Worm (Caenorhabditis elegans) whole organism, L4 larva: ENCODE data around the gene D1005.10.

ENCODE experiments used
- F10B5.3 ChIP-seq: sonication (generic microtip); optimal IDR thresholded peaks from 2 replicates; lab custom pipeline; 2016; ENCODE audit warnings: mild to moderate bottlenecking, missing genetic modification characterization, missing compliant biosample characterization
- F37D6.2 ChIP-seq: sonication (generic microtip); optimal IDR thresholded peaks from 2 replicates; lab custom pipeline; 2016; ENCODE audit warnings: mild to moderate bottlenecking, missing genetic modification characterization, missing compliant biosample characterization
- F44E2.7 ChIP-seq: fragments of 200-800 bp; sonication (Bioruptor generic); IDR thresholded peaks from 2 replicates; pipeline ENCODE4 v2.1.2; 2022; ENCODE audit warnings: missing genetic modification characterization, missing compliant biosample characterization
- T20F7.1 ChIP-seq: fragments of 200-800 bp; sonication (Bioruptor generic); optimal IDR thresholded peaks from 2 replicates; lab custom pipeline; 2018; ENCODE audit warnings: mild to moderate bottlenecking, missing genetic modification characterization, missing compliant biosample characterization
- T26A8.4 ChIP-seq: fragments of 200-800 bp; sonication (Bioruptor generic); IDR thresholded peaks from 2 replicates; pipeline ENCODE4 v1.3.6; 2022; ENCODE audit warnings: missing genetic modification characterization, missing compliant biosample characterization
- Y105C5A.15 ChIP-seq: fragments of 200-800 bp; sonication (Bioruptor generic); IDR thresholded peaks from 2 replicates; pipeline ENCODE4 v1.3.6; 2022; ENCODE audit warnings: missing genetic modification characterization, missing compliant biosample characterization
- Y5F2A.4 ChIP-seq: fragments of 200-800 bp; sonication (Bioruptor generic); optimal IDR thresholded peaks from 2 replicates; lab custom pipeline; 2018; ENCODE audit warnings: mild to moderate bottlenecking, missing genetic modification characterization, missing compliant biosample characterization
- ZK546.5 ChIP-seq, 2 experiments: sonication (generic microtip); optimal IDR thresholded peaks; 2 replicates each; lab custom pipeline; 2017; ENCODE audit warnings: missing biosample characterization in 2 of 2, missing genetic modification characterization in 2 of 2
- aha-1 ChIP-seq: fragments of 150-350 bp; peaks from one replicate; lab custom pipeline; 2014; ENCODE audit warnings: missing biosample characterization, missing genetic modification characterization
- ama-1 ChIP-seq: fragments of 150-350 bp; optimal IDR thresholded peaks from 2 replicates; lab custom pipeline; 2014; ENCODE audit warnings: inconsistent platforms, mixed read lengths
- arid-1 ChIP-seq: fragments of 200-800 bp; sonication (Bioruptor generic); conservative IDR thresholded peaks from 2 replicates; pipeline ENCODE4 v1.3.6; 2022; ENCODE audit warnings: missing genetic modification reagents, missing genetic modification characterization, missing compliant biosample characterization
- attf-4 ChIP-seq: sonication (generic microtip); optimal IDR thresholded peaks from 3 replicates; lab custom pipeline; 2017; ENCODE audit warnings: missing biosample characterization, missing genetic modification characterization
- ceh-44 ChIP-seq: fragments of 200-800 bp; sonication (Bioruptor generic); IDR thresholded peaks from 2 replicates; pipeline ENCODE4 v1.3.6; 2022; ENCODE audit warnings: missing genetic modification reagents, missing genetic modification characterization, missing compliant biosample characterization
- ceh-62 ChIP-seq: sonication (generic microtip); optimal IDR thresholded peaks from 2 replicates; lab custom pipeline; 2017; ENCODE audit warnings: missing biosample characterization, missing genetic modification characterization
- daf-8 ChIP-seq: fragments of 200-800 bp; sonication (Bioruptor generic); IDR thresholded peaks from 2 replicates; pipeline ENCODE4 v1.3.6; 2022; ENCODE audit warnings: missing genetic modification characterization, missing compliant biosample characterization
- dmd-6 ChIP-seq: fragments of 200-800 bp; sonication (Bioruptor generic); IDR thresholded peaks from 2 replicates; pipeline ENCODE4 v1.3.6; 2022; ENCODE audit warnings: missing genetic modification reagents, missing genetic modification characterization, missing compliant biosample characterization
- dpl-1 ChIP-seq: fragments of 150-350 bp; optimal IDR thresholded peaks from 2 replicates; lab custom pipeline; 2014; ENCODE audit warnings: missing biosample characterization, missing genetic modification reagents, missing genetic modification characterization
- dve-1 ChIP-seq: sonication (generic microtip); optimal IDR thresholded peaks from 2 replicates; lab custom pipeline; 2017; ENCODE audit warnings: antibody characterized with exemption, mild to moderate bottlenecking, missing genetic modification characterization, missing compliant biosample characterization; ENCODE audit not compliant: insufficient read depth
- fkh-10 ChIP-seq: fragments of 150-350 bp; optimal IDR thresholded peaks from 2 replicates; lab custom pipeline; 2014; ENCODE audit warnings: missing biosample characterization, missing genetic modification reagents, missing genetic modification characterization
- fos-1 ChIP-seq: fragments of 150-350 bp; optimal IDR thresholded peaks from 2 replicates; lab custom pipeline; 2014; ENCODE audit warnings: missing biosample characterization, missing genetic modification characterization
- hlh-11 ChIP-seq: fragments of 200-800 bp; sonication (Bioruptor generic); optimal IDR thresholded peaks from 2 replicates; lab custom pipeline; 2018; ENCODE audit warnings: mild to moderate bottlenecking, missing genetic modification characterization, missing compliant biosample characterization
- hlh-30 ChIP-seq: sonication (generic microtip); optimal IDR thresholded peaks from 2 replicates; lab custom pipeline; 2017; ENCODE audit warnings: antibody characterized with exemption, mild to moderate bottlenecking, missing genetic modification characterization, missing compliant biosample characterization; ENCODE audit not compliant: insufficient read depth
- hmg-1.1 ChIP-seq: fragments of 200-800 bp; sonication (Bioruptor generic); IDR thresholded peaks from 2 replicates; pipeline ENCODE4 v1.3.6; 2022; ENCODE audit warnings: missing genetic modification reagents, missing genetic modification characterization, missing compliant biosample characterization
- jun-1 ChIP-seq: fragments of 150-350 bp; optimal IDR thresholded peaks from 2 replicates; lab custom pipeline; 2014; ENCODE audit warnings: missing biosample characterization, missing genetic modification reagents, missing genetic modification characterization
- lin-15B ChIP-seq: fragments of 150-350 bp; sonication (generic microtip); optimal IDR thresholded peaks from 3 replicates; lab custom pipeline; 2014; ENCODE audit warnings: missing biosample characterization, missing genetic modification characterization
- lin-29 ChIP-seq: fragments of 200-800 bp; sonication (Bioruptor generic); IDR thresholded peaks from 2 replicates; pipeline ENCODE4 v1.3.6; 2022; ENCODE audit warnings: missing genetic modification reagents, missing genetic modification characterization, missing compliant biosample characterization
- lin-39 ChIP-seq: fragments of 150-350 bp; optimal IDR thresholded peaks from 2 replicates; lab custom pipeline; 2014; ENCODE audit warnings: missing biosample characterization, missing genetic modification reagents, missing genetic modification characterization
- lsy-2 ChIP-seq, 2 experiments: fragments of 150-350 bp in 1 of 2; sonication (generic microtip) in 1 of 2; optimal IDR thresholded peaks; 2 replicates each; lab custom pipeline; 2014 to 2017; ENCODE audit warnings: missing biosample characterization in 2 of 2, missing genetic modification characterization in 2 of 2
- madf-5 ChIP-seq, 2 experiments: fragments of 200-800 bp; sonication (Bioruptor generic); IDR thresholded peaks; 2 replicates each; pipeline ENCODE4 v1.3.6; 2022; ENCODE audit warnings: missing compliant biosample characterization in 2 of 2, missing genetic modification characterization in 2 of 2
- mdl-1 ChIP-seq, 2 experiments: fragments of 150-350 bp in 1 of 2; sonication (generic microtip) in 1 of 2; optimal IDR thresholded peaks; 2 replicates each; lab custom pipeline; 2014 to 2017; ENCODE audit warnings: missing biosample characterization in 2 of 2, missing genetic modification characterization in 2 of 2
- mes-2 ChIP-seq: sonication (generic microtip); optimal IDR thresholded peaks from 2 replicates; lab custom pipeline; 2016; ENCODE audit warnings: missing genotype, mild to moderate bottlenecking, missing genetic modification characterization, missing compliant biosample characterization; ENCODE audit not compliant: poor library complexity, severe bottlenecking
- nhr-102 ChIP-seq: sonication (generic microtip); optimal IDR thresholded peaks from 2 replicates; lab custom pipeline; 2016; ENCODE audit warnings: mild to moderate bottlenecking, missing genetic modification characterization, moderate library complexity, missing compliant biosample characterization
- nhr-11 ChIP-seq: fragments of 150-350 bp; optimal IDR thresholded peaks from 2 replicates; lab custom pipeline; 2014; ENCODE audit warnings: missing biosample characterization, missing genetic modification characterization
- nhr-28 ChIP-seq: fragments of 150-350 bp; optimal IDR thresholded peaks from 2 replicates; lab custom pipeline; 2014; ENCODE audit warnings: missing biosample characterization, missing genetic modification characterization
- nhr-6 ChIP-seq: fragments of 150-350 bp; optimal IDR thresholded peaks from 2 replicates; lab custom pipeline; 2014; ENCODE audit warnings: missing biosample characterization, missing genetic modification characterization
- nhr-76 ChIP-seq: fragments of 150-350 bp; optimal IDR thresholded peaks from 2 replicates; lab custom pipeline; 2014; ENCODE audit warnings: missing biosample characterization, missing genetic modification characterization
- nhr-77 ChIP-seq: fragments of 150-350 bp; optimal IDR thresholded peaks from 2 replicates; lab custom pipeline; 2014; ENCODE audit warnings: missing biosample characterization, missing genetic modification characterization
- pha-4 ChIP-seq, 2 experiments: fragments of 150-350 bp in 1 of 2; fragments of 200-800 bp in 1 of 2; sonication (Bioruptor generic) in 1 of 2; IDR thresholded peaks in 1 of 2; optimal IDR thresholded peaks in 1 of 2; 2 replicates each; pipeline versions ENCODE4 v1.3.6 to Lab custom; 2014 to 2022; ENCODE audit warnings: missing genetic modification characterization in 2 of 2, missing genetic modification reagents in 2 of 2, missing biosample characterization in 1 of 2, missing compliant biosample characterization in 1 of 2
- pqm-1 ChIP-seq: sonication (generic microtip); optimal IDR thresholded peaks from 2 replicates; lab custom pipeline; 2017; ENCODE audit warnings: missing biosample characterization, missing genetic modification characterization
- saeg-2 ChIP-seq: fragments of 200-800 bp; sonication (Bioruptor generic); IDR thresholded peaks from 2 replicates; pipeline ENCODE4 v1.3.6; 2022; ENCODE audit warnings: missing genetic modification reagents, missing genetic modification characterization, missing compliant biosample characterization
- sdz-12 ChIP-seq: fragments of 200-800 bp; sonication (Bioruptor generic); optimal IDR thresholded peaks from 2 replicates; lab custom pipeline; 2018; ENCODE audit warnings: mild to moderate bottlenecking, missing genetic modification characterization, missing compliant biosample characterization
- set-16 ChIP-seq: fragments of 200-800 bp; sonication (Bioruptor generic); IDR thresholded peaks from 2 replicates; pipeline ENCODE4 v1.3.6; 2022; ENCODE audit warnings: missing genetic modification reagents, missing genetic modification characterization, missing compliant biosample characterization
- snpc-1.2 ChIP-seq: fragments of 200-800 bp; sonication (Bioruptor generic); IDR thresholded peaks from 2 replicates; pipeline ENCODE4 v1.3.6; 2022; ENCODE audit warnings: missing genetic modification reagents, missing genetic modification characterization, missing compliant biosample characterization
- spr-1 ChIP-seq: sonication (generic microtip); optimal IDR thresholded peaks from 2 replicates; lab custom pipeline; 2016; ENCODE audit warnings: mild to moderate bottlenecking, missing genetic modification characterization, missing compliant biosample characterization
- spr-3 ChIP-seq: fragments of 200-800 bp; sonication (Bioruptor generic); optimal IDR thresholded peaks from 2 replicates; lab custom pipeline; 2018; ENCODE audit warnings: mild to moderate bottlenecking, missing genetic modification characterization, missing compliant biosample characterization
- tag-97 ChIP-seq: fragments of 200-800 bp; sonication (Bioruptor generic); IDR thresholded peaks from 2 replicates; pipeline ENCODE4 v1.3.6; 2022; ENCODE audit warnings: missing genetic modification characterization, missing compliant biosample characterization
- unc-130 ChIP-seq: sonication (generic microtip); optimal IDR thresholded peaks from 2 replicates; lab custom pipeline; 2016; ENCODE audit warnings: missing genetic modification reagents, missing genetic modification characterization, missing compliant biosample characterization
- zfp-2 ChIP-seq: sonication (generic microtip); optimal IDR thresholded peaks from 2 replicates; lab custom pipeline; 2016; ENCODE audit warnings: mild to moderate bottlenecking, missing genetic modification characterization, missing compliant biosample characterization
- zfp-3 ChIP-seq: fragments of 200-800 bp; sonication (Bioruptor generic); conservative IDR thresholded peaks from 2 replicates; pipeline ENCODE4 v1.3.6; 2022; ENCODE audit warnings: missing genetic modification reagents, missing genetic modification characterization, missing compliant biosample characterization
- ztf-7 ChIP-seq: fragments of 150-350 bp; optimal IDR thresholded peaks from 2 replicates; lab custom pipeline; 2014; ENCODE audit warnings: missing biosample characterization, missing genetic modification characterization

The D1005.10 gene

DNA sequence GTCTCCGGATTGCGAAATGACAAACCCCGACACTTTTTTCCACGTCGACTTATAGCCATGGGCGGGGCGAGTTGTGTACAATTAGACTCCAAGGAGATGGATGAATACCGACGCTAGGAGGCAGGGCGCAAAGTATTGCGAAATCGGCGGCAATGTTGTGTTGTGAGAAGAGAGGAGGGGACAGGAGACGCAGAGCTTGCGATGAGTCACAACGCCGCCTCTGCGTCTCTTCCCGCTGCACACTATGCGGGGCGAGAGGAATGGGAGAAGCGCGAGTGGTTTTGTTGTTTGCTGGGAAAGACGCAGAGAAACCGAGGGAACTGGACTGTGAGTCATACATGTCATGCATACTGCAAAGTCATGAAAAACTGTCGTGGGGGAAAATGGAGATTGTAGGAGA is 31.6 kb downstream of the D1005.10 start (continued):
- TF ChIP-seq lin-39 (tag; lab: Kevin White, UChicago) (no peak), Y5F2A.4 (GFP tag; lab: Kevin White, UChicago) (no peak), tag-97 (GFP tag; lab: Robert Waterston, UW) (no peak), F37D6.2 (tag; lab: Kevin White, UChicago) (peak; percentile 78)

DNA sequence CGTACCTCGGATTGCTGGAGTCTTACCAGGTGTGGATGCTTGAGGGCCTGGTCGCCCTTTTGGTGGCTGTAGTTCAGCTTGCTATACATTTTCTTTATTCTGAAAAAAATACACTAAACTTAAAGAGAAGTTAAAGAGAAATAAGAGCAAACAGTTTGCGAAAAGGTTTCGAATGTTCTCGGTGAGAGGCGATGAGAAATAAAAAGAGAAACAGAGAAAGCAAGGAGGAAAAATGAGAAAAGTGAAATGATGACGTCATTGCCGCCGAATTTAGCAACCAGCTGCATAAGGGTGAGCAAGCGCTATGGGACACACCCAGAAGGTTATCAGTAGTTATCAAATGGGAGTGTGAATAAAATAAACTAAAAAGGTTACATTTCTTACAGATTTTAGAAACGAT is 32.2 kb downstream of the D1005.10 start, which contains the start of gene cebp-1:
cebp-1 (minus strand) TSS at position 99 of the 400 bp plus-strand sequence.
- TF ChIP-seq ZK546.5 (tag; optimal IDR thresholded peaks at IDR 0.05; lab: Kevin White, UChicago) (no peak), ceh-44 (GFP tag; lab: Robert Waterston, UW) (no peak), spr-3 (GFP tag; lab: Kevin White, UChicago) (no peak), spr-1 (tag; lab: Kevin White, UChicago) (no peak), zfp-2 (tag; lab: Kevin White, UChicago) (no peak), pha-4 (GFP tag; IDR thresholded peaks at IDR 0.05; lab: Robert Waterston, UW) (0 out of 2 replicates have a peak, but pooled peaks have one; percentile 10), pha-4 (tag; optimal IDR thresholded peaks at IDR 0.05; lab: Kevin White, UChicago) (peak; percentile 67), set-16 (no peak), arid-1 (GFP tag; lab: Robert Waterston, UW) (no peak), fos-1 (tag; lab: Kevin White, UChicago) (peak; percentile 13), tag-97 (GFP tag; lab: Robert Waterston, UW) (no peak), ztf-7 (no peak), attf-4 (no peak), lin-29 (no peak), nhr-76 (tag; lab: Kevin White, UChicago) (no peak), nhr-6 (no peak), mes-2 (peak; percentile 50), hlh-11 (peak; percentile 63), lsy-2 (tag; optimal IDR thresholded peaks at IDR 0.05; lab: Kevin White, UChicago) (peak in 1 of 2 experiments; percentile 9), fkh-10 (GFP tag; lab: Kevin White, UChicago) (no peak), F44E2.7 (GFP tag; lab: Robert Waterston, UW) (no peak), jun-1 (tag; lab: Kevin White, UChicago) (no peak), madf-5 (GFP tag; IDR thresholded peaks at IDR 0.05; lab: Robert Waterston, UW) (no peak), hmg-1.1 (GFP tag; lab: Robert Waterston, UW) (no peak), nhr-102 (tag; lab: Kevin White, UChicago) (no peak), aha-1 (tag; lab: Kevin White, UChicago) (peak; percentile 4), nhr-77 (tag; lab: Kevin White, UChicago) (no peak), T20F7.1 (GFP tag; lab: Kevin White, UChicago) (no peak), T26A8.4 (GFP tag; lab: Robert Waterston, UW) (no peak), dpl-1 (GFP tag; lab: Kevin White, UChicago) (no peak), dve-1 (peak; percentile 56), F10B5.3 (tag; lab: Kevin White, UChicago) (no peak), ceh-62 (tag; lab: Kevin White, UChicago) (no peak), unc-130 (GFP tag; lab: Kevin White, UChicago) (no peak), F37D6.2 (tag; lab: Kevin White, UChicago) (no peak), Y105C5A.15 (GFP tag; lab: Robert Waterston, UW) (no peak), saeg-2 (GFP tag; lab: Robert Waterston, UW) (no peak), zfp-3 (GFP tag; lab: Robert Waterston, UW) (no peak), nhr-11 (no peak), nhr-28 (no peak), pqm-1 (peak; percentile 48), lin-15B (tag; lab: Kevin White, UChicago) (no peak), ama-1 (no peak), mdl-1 (tag; optimal IDR thresholded peaks at IDR 0.05; lab: Kevin White, UChicago) (no peak), snpc-1.2 (GFP tag; lab: Robert Waterston, UW) (no peak), sdz-12 (no peak), daf-8 (GFP tag; lab: Robert Waterston, UW) (no peak), hlh-30 (tag; lab: Kevin White, UChicago) (peak; percentile 38), dmd-6 (GFP tag; lab: Robert Waterston, UW) (peak; percentile 59)
